Fruit fly (Drosophila melanogaster) whole organism, embryonic: ENCODE measurements around the gene CG18171.

Experiments used
- Adf1 ChIP-seq: fragments of 200-800 bp; sonication (Bioruptor generic); IDR thresholded peaks from 2 replicates; pipeline ENCODE4 v1.3.6; 2022; ENCODE audit warnings: missing biosample characterization, missing genetic modification characterization
- BEAF-32 ChIP-seq: fragments of 200-800 bp; sonication (Bioruptor generic); optimal IDR thresholded peaks from 3 replicates; lab custom pipeline; 2017; ENCODE audit warnings: missing biosample characterization, missing genetic modification characterization, mild to moderate bottlenecking, moderate library complexity, missing genetic modification reagents
- CG11696 ChIP-seq: fragments of 200-800 bp; sonication (Bioruptor generic); IDR thresholded peaks from 2 replicates; pipeline ENCODE4 v1.3.6; 2022; ENCODE audit warnings: missing biosample characterization, missing genetic modification characterization
- CG12104 ChIP-seq: fragments of 200-800 bp; sonication (Bioruptor generic); optimal IDR thresholded peaks from 3 replicates; lab custom pipeline; 2016; ENCODE audit warnings: missing biosample characterization, missing genetic modification characterization
- CG12299 ChIP-seq: fragments of 200-800 bp; sonication (Bioruptor generic); optimal IDR thresholded peaks from 2 replicates; lab custom pipeline; 2018; ENCODE audit warnings: missing biosample characterization, mild to moderate bottlenecking, missing genetic modification characterization
- CG15011 ChIP-seq: fragments of 200-800 bp; sonication (Bioruptor generic); optimal IDR thresholded peaks from 3 replicates; lab custom pipeline; 2018; ENCODE audit warnings: missing biosample characterization, mild to moderate bottlenecking, missing genetic modification characterization
- CG16779 ChIP-seq: fragments of 200-800 bp; sonication (Bioruptor generic); IDR thresholded peaks from 2 replicates; pipeline ENCODE4 v1.3.6; 2022; ENCODE audit warnings: missing biosample characterization, missing genetic modification characterization
- CG16815 ChIP-seq: fragments of 200-800 bp; sonication (Bioruptor generic); optimal IDR thresholded peaks from 3 replicates; lab custom pipeline; 2017; ENCODE audit warnings: missing biosample characterization, mild to moderate bottlenecking, missing genetic modification characterization
- CG17612 ChIP-seq: fragments of 200-800 bp; sonication (Bioruptor generic); IDR thresholded peaks from 2 replicates; pipeline ENCODE4 v1.3.6; 2022; ENCODE audit warnings: missing biosample characterization, missing genetic modification characterization
- CG17802 ChIP-seq: fragments of 200-800 bp; sonication (Bioruptor generic); optimal IDR thresholded peaks from 2 replicates; lab custom pipeline; 2018; ENCODE audit warnings: missing biosample characterization, mild to moderate bottlenecking, missing genetic modification characterization, moderate library complexity
- CG2116 ChIP-seq: fragments of 200-800 bp; sonication (Bioruptor generic); optimal IDR thresholded peaks from 3 replicates; lab custom pipeline; 2018; ENCODE audit warnings: missing biosample characterization, mild to moderate bottlenecking, missing genetic modification characterization
- CG33557 ChIP-seq: fragments of 200-800 bp; sonication (Bioruptor generic); optimal IDR thresholded peaks from 2 replicates; lab custom pipeline; 2019; ENCODE audit warnings: missing biosample characterization, mild to moderate bottlenecking, missing genetic modification characterization, moderate library complexity
- CG34422 ChIP-seq: fragments of 200-800 bp; sonication (Bioruptor generic); IDR thresholded peaks from 3 replicates; pipeline ENCODE4 v1.3.6; 2022; ENCODE audit warnings: missing biosample characterization, missing genetic modification characterization
- CG3726 ChIP-seq: fragments of 200-800 bp; sonication (Bioruptor generic); IDR thresholded peaks from 3 replicates; pipeline ENCODE4, ENCODE4 v1.3.6; 2022; ENCODE audit warnings: missing biosample characterization, missing genetic modification characterization
- CG3995 ChIP-seq: fragments of 200-800 bp; sonication (Bioruptor generic); optimal IDR thresholded peaks from 3 replicates; lab custom pipeline; 2016; ENCODE audit warnings: missing biosample characterization, missing genetic modification characterization
- CG7357 ChIP-seq: fragments of 200-800 bp; sonication (Bioruptor generic); IDR thresholded peaks from 3 replicates; pipeline ENCODE4 v1.3.6; 2022; ENCODE audit warnings: missing biosample characterization, missing genetic modification characterization
- Drgx ChIP-seq: fragments of 200-800 bp; sonication (Bioruptor generic); IDR thresholded peaks from 2 replicates; pipeline ENCODE4 v1.3.6; 2022; ENCODE audit warnings: missing biosample characterization, missing genetic modification characterization
- E2f2 ChIP-seq: fragments of 200-800 bp; sonication (Bioruptor generic); IDR thresholded peaks from 2 replicates; pipeline ENCODE4 v1.3.6; 2022; ENCODE audit warnings: missing biosample characterization, missing genetic modification characterization
- Ets65A ChIP-seq: fragments of 200-800 bp; sonication (Bioruptor generic); peaks from one replicate; lab custom pipeline; 2016; ENCODE audit warnings: missing biosample characterization, missing genetic modification characterization
- HLHmδ ChIP-seq: fragments of 200-800 bp; sonication (Bioruptor generic); optimal IDR thresholded peaks from 2 replicates; lab custom pipeline; 2018; ENCODE audit warnings: missing biosample characterization, mild to moderate bottlenecking, missing genetic modification characterization, moderate library complexity
- Hr39 ChIP-seq: fragments of >200 bp; optimal IDR thresholded peaks from 2 replicates; lab custom pipeline; 2017
- Lim3 ChIP-seq: fragments of 200-800 bp; sonication (Bioruptor generic); IDR thresholded peaks from 2 replicates; pipeline ENCODE4 v1.3.6; 2022; ENCODE audit warnings: missing biosample characterization, missing genetic modification characterization
- Lpt ChIP-seq: fragments of >200 bp; optimal IDR thresholded peaks from 2 replicates; lab custom pipeline; 2018; ENCODE audit warnings: missing biosample characterization, missing genetic modification characterization
- MTF-1 ChIP-seq: fragments of 200-800 bp; sonication (Bioruptor generic); optimal IDR thresholded peaks from 2 replicates; lab custom pipeline; 2018; ENCODE audit warnings: missing biosample characterization, mild to moderate bottlenecking, missing genetic modification characterization, borderline replicate concordance
- Opbp ChIP-seq: fragments of 200-800 bp; sonication (Bioruptor generic); IDR thresholded peaks from 3 replicates; pipeline ENCODE4 v1.3.6; 2022; ENCODE audit warnings: missing biosample characterization, missing genetic modification characterization; ENCODE audit not compliant: partially characterized antibody
- Optix ChIP-seq: fragments of 200-800 bp; sonication (Bioruptor generic); IDR thresholded peaks from 3 replicates; pipeline ENCODE4 v1.3.6; 2022; ENCODE audit warnings: missing biosample characterization, missing genetic modification characterization
- Scr ChIP-seq: fragments of 200-800 bp; sonication (Bioruptor generic); IDR thresholded peaks from 2 replicates; pipeline ENCODE4 v1.3.6; 2022; ENCODE audit warnings: missing biosample characterization, missing genetic modification characterization; ENCODE audit not compliant: partially characterized antibody
- Spps ChIP-seq: fragments of 200-800 bp; sonication (Bioruptor generic); optimal IDR thresholded peaks from 2 replicates; lab custom pipeline; 2018; ENCODE audit warnings: missing biosample characterization, mild to moderate bottlenecking, missing genetic modification characterization
- Stat92E ChIP-seq, 3 experiments: fragments of >200 bp in 2 of 3; fragments of 200-800 bp in 1 of 3; sonication (Bioruptor generic) in 1 of 3; optimal IDR thresholded peaks; 2 replicates each; lab custom pipeline; 2017 to 2019; ENCODE audit warnings: missing biosample characterization in 3 of 3, missing genetic modification characterization in 3 of 3, mild to moderate bottlenecking in 1 of 3, moderate library complexity in 1 of 3
- Trl ChIP-seq, 3 experiments: fragments of >200 bp in 2 of 3; fragments of 200-800 bp in 1 of 3; sonication (Bioruptor generic) in 1 of 3; optimal IDR thresholded peaks; 2 replicates in 1 of 3; 3 replicates in 2 of 3; lab custom pipeline; 2016 to 2017; ENCODE audit warnings: missing biosample characterization in 1 of 3, missing genetic modification characterization in 1 of 3
- ac ChIP-seq: fragments of 200-800 bp; sonication (Bioruptor generic); optimal IDR thresholded peaks from 3 replicates; lab custom pipeline; 2017; ENCODE audit warnings: missing biosample characterization, mild to moderate bottlenecking, missing genetic modification characterization
- ato ChIP-seq: fragments of 200-800 bp; sonication (Bioruptor generic); IDR thresholded peaks from 2 replicates; pipeline ENCODE4 v1.3.6; 2022; ENCODE audit warnings: missing biosample characterization, missing genetic modification characterization; ENCODE audit not compliant: partially characterized antibody
- bab2 ChIP-seq: fragments of 200-800 bp; sonication (Bioruptor generic); optimal IDR thresholded peaks from 2 replicates; lab custom pipeline; 2016; ENCODE audit warnings: missing biosample characterization, missing genetic modification characterization
- bigmax ChIP-seq: fragments of 200-800 bp; sonication (Bioruptor generic); optimal IDR thresholded peaks from 2 replicates; lab custom pipeline; 2018; ENCODE audit warnings: missing biosample characterization, mild to moderate bottlenecking, missing genetic modification characterization
- crc ChIP-seq: fragments of 200-800 bp; sonication (Bioruptor generic); optimal IDR thresholded peaks from 2 replicates; lab custom pipeline; 2016; ENCODE audit warnings: missing biosample characterization, missing genetic modification characterization
- cwo ChIP-seq: fragments of 200-800 bp; sonication (Bioruptor generic); optimal IDR thresholded peaks from 3 replicates; lab custom pipeline; 2017; ENCODE audit warnings: missing biosample characterization, missing genetic modification characterization, mild to moderate bottlenecking, moderate library complexity, missing genetic modification reagents
- dpn ChIP-seq, 2 experiments: fragments of 200-800 bp; sonication (Bioruptor generic); optimal IDR thresholded peaks; 3 replicates each; lab custom pipeline; 2016; ENCODE audit warnings: missing biosample characterization in 2 of 2, missing genetic modification characterization in 2 of 2
- dysf ChIP-seq: fragments of 200-800 bp; sonication (Bioruptor generic); IDR thresholded peaks from 3 replicates; pipeline ENCODE4 v1.3.6; 2022; ENCODE audit warnings: missing biosample characterization, missing genetic modification characterization
- exex ChIP-seq: fragments of 200-800 bp; sonication (Bioruptor generic); optimal IDR thresholded peaks from 4 replicates; lab custom pipeline; 2018; ENCODE audit warnings: missing biosample characterization, mild to moderate bottlenecking, missing genetic modification characterization, moderate library complexity
- gro ChIP-seq: fragments of 200-800 bp; sonication (Bioruptor generic); optimal IDR thresholded peaks from 2 replicates; lab custom pipeline; 2016; ENCODE audit warnings: missing biosample characterization, missing genetic modification characterization
- her ChIP-seq: fragments of 200-800 bp; sonication (Bioruptor generic); optimal IDR thresholded peaks from 2 replicates; lab custom pipeline; 2016; ENCODE audit warnings: missing biosample characterization, missing genetic modification characterization
- hth ChIP-seq: fragments of >200 bp; optimal IDR thresholded peaks from 2 replicates; lab custom pipeline; 2017; ENCODE audit warnings: inconsistent platforms
- knrl ChIP-seq: fragments of 200-800 bp; sonication (Bioruptor generic); IDR thresholded peaks from 3 replicates; pipeline ENCODE4 v1.3.6; 2022; ENCODE audit warnings: missing biosample characterization, missing genetic modification characterization; ENCODE audit not compliant: partially characterized antibody
- luna ChIP-seq: fragments of 200-800 bp; sonication (Bioruptor generic); optimal IDR thresholded peaks from 2 replicates; lab custom pipeline; 2016; ENCODE audit warnings: missing biosample characterization, missing genetic modification characterization
- maf-S ChIP-seq: fragments of 200-800 bp; sonication (Bioruptor generic); optimal IDR thresholded peaks from 2 replicates; lab custom pipeline; 2016; ENCODE audit warnings: missing biosample characterization, missing genetic modification characterization
- peb ChIP-seq: fragments of 200-800 bp; sonication (Bioruptor generic); IDR thresholded peaks from 2 replicates; pipeline ENCODE4 v1.3.6; 2022; ENCODE audit warnings: missing biosample characterization, missing genetic modification characterization
- pnt ChIP-seq: fragments of 200-800 bp; sonication (Bioruptor generic); optimal IDR thresholded peaks from 3 replicates; lab custom pipeline; 2016; ENCODE audit warnings: missing biosample characterization, missing genetic modification characterization
- tx ChIP-seq: fragments of 200-800 bp; sonication (Bioruptor generic); optimal IDR thresholded peaks from 2 replicates; lab custom pipeline; 2016; ENCODE audit warnings: missing biosample characterization, missing genetic modification characterization
- vfl ChIP-seq: fragments of 200-800 bp; sonication (Bioruptor generic); optimal IDR thresholded peaks from 2 replicates; lab custom pipeline; 2016; ENCODE audit warnings: missing biosample characterization, missing genetic modification characterization

CG18171 gene

dm6 chr3L:1702367-1702927, 20.5 kb downstream of the CG18171 start, which contains the start of gene CG13931 (continued):
- TF ChIP-seq Drgx (GFP tag; lab: Robert Waterston, UW) (peak; percentile 77), peb (GFP tag; lab: Robert Waterston, UW) (no peak), CG33557 (GFP tag; lab: Kevin White, UChicago) (no peak), CG7357 (GFP tag; lab: Robert Waterston, UW) (0 out of 3 replicates have a peak, but pooled peaks have one; percentile 16), CG3726 (no peak), CG2116 (GFP tag; lab: Kevin White, UChicago) (no peak), exex (tag; lab: Kevin White, UChicago) (no peak), Lpt (no peak), CG17802 (tag; lab: Kevin White, UChicago) (no peak), E2f2 (GFP tag; lab: Robert Waterston, UW) (no peak), gro (GFP tag; lab: Kevin White, UChicago) (no peak), Scr (no peak), Ets65A (GFP tag; lab: Kevin White, UChicago) (peak; percentile 95), bigmax (GFP tag; lab: Kevin White, UChicago) (no peak), HLHmδ (GFP tag; lab: Kevin White, UChicago) (no peak), CG12299 (tag; lab: Kevin White, UChicago) (no peak), Hr39 (no peak), Opbp (no peak), Optix (GFP tag; lab: Robert Waterston, UW) (no peak), bab2 (GFP tag; lab: Kevin White, UChicago) (peak; percentile 15), crc (GFP tag; lab: Kevin White, UChicago) (no peak), CG34422 (GFP tag; lab: Robert Waterston, UW) (peak; percentile 23; the same call in 1 of the 3 replicates), BEAF-32 (GFP tag; lab: Kevin White, UChicago) (no peak), cwo (GFP tag; lab: Kevin White, UChicago) (no peak), her (no peak), luna (GFP tag; lab: Kevin White, UChicago) (no peak), CG15011 (GFP tag; lab: Kevin White, UChicago) (no peak), Adf1 (no peak), maf-S (no peak), Lim3 (GFP tag; lab: Robert Waterston, UW) (no peak), CG16779 (GFP tag; lab: Robert Waterston, UW) (no peak), CG3995 (GFP tag; lab: Kevin White, UChicago) (no peak), CG12104 (no peak), dpn (GFP tag; optimal IDR thresholded peaks at IDR 0.05; lab: Kevin White, UChicago) (peak in 1 of 2 experiments; percentile 4), CG16815 (GFP tag; lab: Kevin White, UChicago) (peak; percentile 8), CG17612 (no peak), CG11696 (GFP tag; lab: Robert Waterston, UW) (no peak)

- TF ChIP-seq hth (lab: Kevin White, UChicago), result no peak
- TF ChIP-seq Spps (tag; lab: Kevin White, UChicago), result no peak
- TF ChIP-seq knrl (GFP tag; lab: Robert Waterston, UW), result no peak
- no peak for TF ChIP-seq MTF-1
- no peak for TF ChIP-seq Stat92E (GFP tag; optimal IDR thresholded peaks at IDR 0.05; lab: Kevin White, UChicago)
- TF ChIP-seq vfl (GFP tag; lab: Kevin White, UChicago), result no peak
- no peak for TF ChIP-seq ac
- no peak for TF ChIP-seq pnt (GFP tag; lab: Kevin White, UChicago)
- TF ChIP-seq dysf (GFP tag; lab: Robert Waterston, UW), result no peak
- no peak for TF ChIP-seq ato (GFP tag; lab: Robert Waterston, UW)
- no peak for TF ChIP-seq tx (GFP tag; lab: Kevin White, UChicago)
- TF ChIP-seq Trl (optimal IDR thresholded peaks at IDR 0.05; lab: Kevin White, UChicago), result no peak
- TF ChIP-seq Trl (GFP tag; optimal IDR thresholded peaks at IDR 0.05; lab: Kevin White, UChicago), result no peak
Measured at dm6 chr3L:1694317-1694716, 28.6 kb downstream of the CG18171 start, which contains the start of gene CG12011. Gene CG12011, plus strand, starts transcription at chr3L:1694617.
